Worm (Caenorhabditis elegans) whole organism, L4 larva: ENCODE results near the gene seb-3.

Source experiments
- R02D3.7 ChIP-seq: fragments of 150-350 bp; sonication (generic microtip); optimal IDR thresholded peaks from 3 replicates; lab custom pipeline; 2014; ENCODE audit warnings: missing biosample characterization, missing genetic modification characterization
- Y48G9A.11 ChIP-seq: fragments of 200-800 bp; sonication (Bioruptor generic); IDR thresholded peaks from 2 replicates; pipeline ENCODE4 v1.3.6; 2022; ENCODE audit warnings: missing genetic modification reagents, missing genetic modification characterization, missing compliant biosample characterization
- aly-2 ChIP-seq: sonication (generic microtip); optimal IDR thresholded peaks from 2 replicates; lab custom pipeline; 2018; ENCODE audit warnings: missing biosample characterization, missing genetic modification characterization
- ceh-32 ChIP-seq: sonication (generic microtip); optimal IDR thresholded peaks from 2 replicates; lab custom pipeline; 2016; ENCODE audit warnings: mild to moderate bottlenecking, missing genetic modification characterization, missing compliant biosample characterization; ENCODE audit not compliant: poor library complexity
- ceh-82 ChIP-seq: sonication (generic microtip); optimal IDR thresholded peaks from 2 replicates; lab custom pipeline; 2017; ENCODE audit warnings: missing biosample characterization, missing genetic modification characterization
- daf-19 ChIP-seq: fragments of 200-800 bp; sonication (Bioruptor generic); conservative IDR thresholded peaks from 2 replicates; pipeline ENCODE4 v1.3.6; 2022; ENCODE audit warnings: missing genetic modification characterization, missing compliant biosample characterization
- fkh-10 ChIP-seq: fragments of 150-350 bp; optimal IDR thresholded peaks from 2 replicates; lab custom pipeline; 2014; ENCODE audit warnings: missing biosample characterization, missing genetic modification reagents, missing genetic modification characterization
- tag-97 ChIP-seq: fragments of 200-800 bp; sonication (Bioruptor generic); IDR thresholded peaks from 2 replicates; pipeline ENCODE4 v1.3.6; 2022; ENCODE audit warnings: missing genetic modification characterization, missing compliant biosample characterization
- unc-39 ChIP-seq: sonication (generic microtip); optimal IDR thresholded peaks from 2 replicates; lab custom pipeline; 2017; ENCODE audit warnings: missing biosample characterization, missing genetic modification characterization
- unc-62 ChIP-seq, 3 experiments: fragments of 150-350 bp in 1 of 3; sonication (generic microtip); optimal IDR thresholded peaks in 2 of 3; peaks in 1 of 3; 1 replicate in 1 of 3; 2 replicates in 2 of 3; lab custom pipeline; 2014 to 2017; ENCODE audit warnings: missing biosample characterization in 3 of 3, missing genetic modification characterization in 3 of 3, missing genetic modification reagents in 3 of 3, missing genotype in 1 of 3
- zag-1 ChIP-seq: fragments of 150-350 bp; optimal IDR thresholded peaks from 2 replicates; lab custom pipeline; 2014; ENCODE audit warnings: missing biosample characterization, missing genetic modification characterization
- ztf-11 ChIP-seq: fragments of 150-350 bp; optimal IDR thresholded peaks from 2 replicates; lab custom pipeline; 2014; ENCODE audit warnings: missing biosample characterization, missing genetic modification characterization
- ztf-7 ChIP-seq: fragments of 150-350 bp; optimal IDR thresholded peaks from 2 replicates; lab custom pipeline; 2014; ENCODE audit warnings: missing biosample characterization, missing genetic modification characterization

- no peak for TF ChIP-seq ceh-82 (tag; lab: Kevin White, UChicago)
- no peak for TF ChIP-seq unc-62 (GFP tag; optimal IDR thresholded peaks at IDR 0.05 in 1 of 2; lab: Kevin White, UChicago)
- TF ChIP-seq unc-62 (tag; optimal IDR thresholded peaks at IDR 0.05; lab: Kevin White, UChicago): no peak
- TF ChIP-seq tag-97 (GFP tag; lab: Robert Waterston, UW): no peak
- TF ChIP-seq aly-2: no peak
- TF ChIP-seq unc-39 (tag; lab: Kevin White, UChicago): no peak
- TF ChIP-seq Y48G9A.11: no peak
- no peak for TF ChIP-seq ztf-11 (tag; lab: Kevin White, UChicago)
- no peak for TF ChIP-seq fkh-10 (GFP tag; lab: Kevin White, UChicago)
- no peak for TF ChIP-seq daf-19 (GFP tag; lab: Robert Waterston, UW)
- TF ChIP-seq R02D3.7 (tag; lab: Kevin White, UChicago): no peak
- TF ChIP-seq zag-1 (tag; lab: Kevin White, UChicago): no peak
- TF ChIP-seq ztf-7: no peak
- TF ChIP-seq ceh-32 (tag; lab: Kevin White, UChicago): no peak
Observed at ce11 chrX:14999101-14999500, 27.0 kb upstream of the seb-3 start, which contains the start of gene cutl-3.
